Worm (Caenorhabditis elegans) whole organism, L2 larva: ENCODE results near the gene his-8.

Experiments used
- F13H6.1 ChIP-seq: sonication (generic microtip); optimal IDR thresholded peaks from 2 replicates; lab custom pipeline; 2016; ENCODE audit warnings: missing genetic modification characterization, missing compliant biosample characterization
- ceh-82 ChIP-seq: fragments of 150-350 bp; optimal IDR thresholded peaks from 2 replicates; lab custom pipeline; 2014; ENCODE audit warnings: missing biosample characterization, missing genetic modification characterization
- crh-2 ChIP-seq: sonication (generic microtip); optimal IDR thresholded peaks from 2 replicates; lab custom pipeline; 2017; ENCODE audit warnings: missing biosample characterization, missing genetic modification characterization
- mdl-1 ChIP-seq, 2 experiments: fragments of 150-350 bp in 1 of 2; sonication (generic microtip) in 1 of 2; optimal IDR thresholded peaks; 2 replicates each; lab custom pipeline; 2017; ENCODE audit warnings: missing biosample characterization in 2 of 2, missing genetic modification characterization in 2 of 2
- nhr-11 ChIP-seq: fragments of 150-350 bp; optimal IDR thresholded peaks from 2 replicates; lab custom pipeline; 2014; ENCODE audit warnings: missing biosample characterization, missing genetic modification characterization
- nhr-12 ChIP-seq: fragments of 150-350 bp; optimal IDR thresholded peaks from 2 replicates; lab custom pipeline; 2014; ENCODE audit warnings: missing biosample characterization, missing genetic modification characterization
- nhr-129 ChIP-seq: fragments of 150-350 bp; optimal IDR thresholded peaks from 2 replicates; lab custom pipeline; 2014; ENCODE audit warnings: missing biosample characterization, missing genetic modification characterization
- nhr-21 ChIP-seq: fragments of 150-350 bp; optimal IDR thresholded peaks from 2 replicates; lab custom pipeline; 2014; ENCODE audit warnings: missing biosample characterization, missing genetic modification characterization
- nhr-237 ChIP-seq: fragments of 150-350 bp; optimal IDR thresholded peaks from 2 replicates; lab custom pipeline; 2014; ENCODE audit warnings: missing biosample characterization, missing genetic modification characterization
- peb-1 ChIP-seq: fragments of 150-350 bp; optimal IDR thresholded peaks from 2 replicates; lab custom pipeline; 2014; ENCODE audit warnings: missing biosample characterization, missing genetic modification characterization
- unc-39 ChIP-seq: fragments of 150-350 bp; optimal IDR thresholded peaks from 2 replicates; lab custom pipeline; 2014; ENCODE audit warnings: missing biosample characterization, missing genetic modification characterization
- zag-1 ChIP-seq: fragments of 150-350 bp; optimal IDR thresholded peaks from 2 replicates; lab custom pipeline; 2014; ENCODE audit warnings: missing biosample characterization, missing genetic modification characterization

DNA sequence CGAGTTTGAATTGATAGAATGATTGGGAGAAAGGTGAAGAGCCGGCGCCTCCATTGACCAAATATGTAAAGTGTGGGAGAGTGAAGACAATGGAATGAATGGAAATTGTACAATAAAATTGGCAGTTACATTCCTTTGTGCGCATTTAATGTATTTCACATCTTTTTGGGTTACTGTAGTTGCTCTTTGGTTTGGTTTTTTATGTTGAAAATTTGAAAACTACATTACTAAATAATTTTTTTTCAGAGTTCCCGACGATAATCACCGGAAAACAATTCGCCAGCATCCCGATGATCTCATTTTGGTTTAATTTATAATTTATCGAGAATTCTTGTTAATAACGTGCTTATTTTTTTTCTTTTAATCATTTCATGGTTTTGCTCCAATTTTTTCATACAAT lies 48.1 kb upstream of the his-8 start, which contains the start of gene C10B5.1:
- TF ChIP-seq mdl-1 (tag; optimal IDR thresholded peaks at IDR 0.05; lab: Kevin White, UChicago) (no peak), ceh-82 (tag; lab: Kevin White, UChicago) (no peak), unc-39 (tag; lab: Kevin White, UChicago) (no peak), nhr-12 (no peak), nhr-237 (tag; lab: Kevin White, UChicago) (no peak), nhr-11 (no peak), crh-2 (tag; lab: Kevin White, UChicago) (no peak), nhr-129 (tag; lab: Kevin White, UChicago) (no peak), F13H6.1 (no peak), nhr-21 (no peak), zag-1 (tag; lab: Kevin White, UChicago) (no peak), peb-1 (tag; lab: Kevin White, UChicago) (no peak)
